Fruit fly (Drosophila melanogaster) whole organism, embryonic: Measurements from ENCODE around the gene CG15880.
A peak's percentile ranks its signal among the peaks of the same experiment; 100 is the strongest.

Experiments
- Atf-2 ChIP-seq: fragments of 200-800 bp; sonication (Bioruptor generic); optimal IDR thresholded peaks from 2 replicates; lab custom pipeline; 2016; ENCODE audit warnings: missing biosample characterization, missing genetic modification characterization
- CG10147 ChIP-seq: fragments of 200-800 bp; sonication (Bioruptor generic); optimal IDR thresholded peaks from 2 replicates; lab custom pipeline; 2019; ENCODE audit warnings: missing biosample characterization, mild to moderate bottlenecking, missing genetic modification characterization, moderate library complexity
- CG12299 ChIP-seq: fragments of 200-800 bp; sonication (Bioruptor generic); optimal IDR thresholded peaks from 2 replicates; lab custom pipeline; 2018; ENCODE audit warnings: missing biosample characterization, mild to moderate bottlenecking, missing genetic modification characterization
- CG12659 ChIP-seq: fragments of 200-800 bp; sonication (Bioruptor generic); optimal IDR thresholded peaks from 3 replicates; lab custom pipeline; 2017; ENCODE audit warnings: mild to moderate bottlenecking, missing biosample characterization, missing genetic modification reagents, missing genetic modification characterization
- CG14050 ChIP-seq: fragments of 200-800 bp; sonication (Bioruptor generic); IDR thresholded peaks from 3 replicates; pipeline ENCODE4 v1.3.6; 2022; ENCODE audit warnings: missing biosample characterization, missing genetic modification characterization
- CG15601 ChIP-seq: fragments of 200-800 bp; sonication (Bioruptor generic); optimal IDR thresholded peaks from 3 replicates; lab custom pipeline; 2019; ENCODE audit warnings: missing biosample characterization, mild to moderate bottlenecking, missing genetic modification characterization, moderate library complexity
- CG17802 ChIP-seq: fragments of 200-800 bp; sonication (Bioruptor generic); optimal IDR thresholded peaks from 2 replicates; lab custom pipeline; 2018; ENCODE audit warnings: missing biosample characterization, mild to moderate bottlenecking, missing genetic modification characterization, moderate library complexity
- CG18619 ChIP-seq: fragments of 200-800 bp; sonication (Bioruptor generic); optimal IDR thresholded peaks from 3 replicates; lab custom pipeline; 2017; ENCODE audit warnings: missing biosample characterization, mild to moderate bottlenecking, missing genetic modification characterization
- CG2116 ChIP-seq: fragments of 200-800 bp; sonication (Bioruptor generic); optimal IDR thresholded peaks from 3 replicates; lab custom pipeline; 2018; ENCODE audit warnings: missing biosample characterization, mild to moderate bottlenecking, missing genetic modification characterization
- CG2199 ChIP-seq: fragments of 200-800 bp; sonication (Bioruptor generic); IDR thresholded peaks from 3 replicates; pipeline ENCODE4 v1.3.6; 2022; ENCODE audit warnings: missing biosample characterization, missing genetic modification characterization
- CG2678 ChIP-seq: fragments of 200-800 bp; sonication (Bioruptor generic); optimal IDR thresholded peaks from 3 replicates; lab custom pipeline; 2019; ENCODE audit warnings: missing biosample characterization, mild to moderate bottlenecking, missing genetic modification characterization, moderate library complexity
- CG31388 ChIP-seq: fragments of 200-800 bp; sonication (Bioruptor generic); optimal IDR thresholded peaks from 2 replicates; lab custom pipeline; 2016; ENCODE audit warnings: missing biosample characterization, missing genetic modification characterization
- CG33213 ChIP-seq: fragments of 200-800 bp; sonication (Bioruptor generic); optimal IDR thresholded peaks from 3 replicates; lab custom pipeline; 2016; ENCODE audit warnings: missing biosample characterization, missing genetic modification characterization
- CG34376 ChIP-seq: fragments of 200-800 bp; sonication (Bioruptor generic); optimal IDR thresholded peaks from 2 replicates; lab custom pipeline; 2018; ENCODE audit warnings: missing biosample characterization, mild to moderate bottlenecking, missing genetic modification characterization
- CG43689 ChIP-seq: fragments of 200-800 bp; sonication (Bioruptor generic); IDR thresholded peaks from 2 replicates; pipeline ENCODE4 v1.3.6; 2022; ENCODE audit warnings: missing biosample characterization, missing genetic modification characterization
- CG4404 ChIP-seq: fragments of 200-800 bp; sonication (Bioruptor generic); IDR thresholded peaks from 2 replicates; pipeline ENCODE4 v1.3.6; 2022; ENCODE audit warnings: missing biosample characterization, missing genetic modification characterization
- CG6272 ChIP-seq: fragments of 200-800 bp; sonication (Bioruptor generic); IDR thresholded peaks from 2 replicates; pipeline ENCODE4 v1.3.6; 2022; ENCODE audit warnings: missing biosample characterization, missing genetic modification characterization
- CG6683 ChIP-seq: fragments of 200-800 bp; sonication (Bioruptor generic); optimal IDR thresholded peaks from 2 replicates; lab custom pipeline; 2017; ENCODE audit warnings: missing biosample characterization, mild to moderate bottlenecking, missing genetic modification characterization, missing genetic modification reagents
- CG7745 ChIP-seq: fragments of 200-800 bp; sonication (Bioruptor generic); optimal IDR thresholded peaks from 2 replicates; lab custom pipeline; 2018; ENCODE audit warnings: missing biosample characterization, mild to moderate bottlenecking, missing genetic modification characterization, moderate library complexity
- CG8924 ChIP-seq: fragments of 200-800 bp; optimal IDR thresholded peaks from 3 replicates; lab custom pipeline; 2019; ENCODE audit warnings: missing biosample characterization, mild to moderate bottlenecking, missing genetic modification characterization, moderate library complexity
- CG9727 ChIP-seq: fragments of 200-800 bp; sonication (Bioruptor generic); optimal IDR thresholded peaks from 3 replicates; lab custom pipeline; 2017; ENCODE audit warnings: missing biosample characterization, mild to moderate bottlenecking, missing genetic modification characterization
- D ChIP-seq, 2 experiments: fragments of 200-800 bp in 1 of 2; fragments of >200 bp in 1 of 2; sonication (Bioruptor generic) in 1 of 2; optimal IDR thresholded peaks; 2 replicates in 1 of 2; 3 replicates in 1 of 2; lab custom pipeline; 2017; ENCODE audit warnings: mild to moderate bottlenecking in 1 of 2, missing biosample characterization in 1 of 2, missing genetic modification characterization in 1 of 2, missing genetic modification reagents in 1 of 2
- Dad ChIP-seq: fragments of 200-800 bp; sonication (Bioruptor generic); optimal IDR thresholded peaks from 3 replicates; lab custom pipeline; 2016; ENCODE audit warnings: missing biosample characterization, missing genetic modification characterization
- Gsc ChIP-seq: fragments of 200-800 bp; sonication (Bioruptor generic); IDR thresholded peaks from 2 replicates; pipeline ENCODE4 v1.3.6; 2022; ENCODE audit warnings: missing biosample characterization, missing genetic modification characterization
- Hr51 ChIP-seq, 2 experiments: fragments of 200-800 bp; sonication (Bioruptor generic); optimal IDR thresholded peaks; 2 replicates in 1 of 2; 3 replicates in 1 of 2; lab custom pipeline; 2016 to 2018; ENCODE audit warnings: missing biosample characterization in 2 of 2, missing genetic modification characterization in 2 of 2, mild to moderate bottlenecking in 1 of 2, moderate library complexity in 1 of 2
- Hsf ChIP-seq: fragments of 200-800 bp; sonication (Bioruptor generic); optimal IDR thresholded peaks from 3 replicates; lab custom pipeline; 2016; ENCODE audit warnings: missing biosample characterization, missing genetic modification characterization
- Max ChIP-seq: fragments of 200-800 bp; sonication (Bioruptor generic); optimal IDR thresholded peaks from 2 replicates; lab custom pipeline; 2016; ENCODE audit warnings: missing biosample characterization, mild to moderate bottlenecking, missing genetic modification characterization
- Neu2 ChIP-seq: fragments of 200-800 bp; sonication (Bioruptor generic); optimal IDR thresholded peaks from 3 replicates; lab custom pipeline; 2016; ENCODE audit warnings: missing biosample characterization, missing genetic modification characterization, borderline replicate concordance
- Sox102F ChIP-seq: fragments of 200-800 bp; sonication (Bioruptor generic); optimal IDR thresholded peaks from 2 replicates; lab custom pipeline; 2018; ENCODE audit warnings: missing biosample characterization, mild to moderate bottlenecking, missing genetic modification characterization, moderate library complexity
- ci ChIP-seq: fragments of 200-800 bp; sonication (Bioruptor generic); IDR thresholded peaks from 3 replicates; pipeline ENCODE4 v1.3.6; 2022; ENCODE audit warnings: missing biosample characterization, missing genetic modification characterization
- corto ChIP-seq: fragments of 200-800 bp; sonication (Bioruptor generic); optimal IDR thresholded peaks from 2 replicates; lab custom pipeline; 2016; ENCODE audit warnings: missing biosample characterization, mild to moderate bottlenecking, missing genetic modification characterization, moderate library complexity
- cwo ChIP-seq: fragments of 200-800 bp; sonication (Bioruptor generic); optimal IDR thresholded peaks from 3 replicates; lab custom pipeline; 2017; ENCODE audit warnings: missing biosample characterization, missing genetic modification characterization, mild to moderate bottlenecking, moderate library complexity, missing genetic modification reagents
- dpn ChIP-seq, 2 experiments: fragments of 200-800 bp; sonication (Bioruptor generic); optimal IDR thresholded peaks; 3 replicates each; lab custom pipeline; 2016; ENCODE audit warnings: missing biosample characterization in 2 of 2, missing genetic modification characterization in 2 of 2
- gcm2 ChIP-seq: fragments of 200-800 bp; sonication (Bioruptor generic); optimal IDR thresholded peaks from 2 replicates; lab custom pipeline; 2016; ENCODE audit warnings: missing biosample characterization, missing genetic modification characterization
- grau ChIP-seq: fragments of 200-800 bp; optimal IDR thresholded peaks from 3 replicates; lab custom pipeline; 2019; ENCODE audit warnings: missing biosample characterization, mild to moderate bottlenecking, missing genetic modification characterization, moderate library complexity
- h ChIP-seq: fragments of >200 bp; optimal IDR thresholded peaks from 2 replicates; lab custom pipeline; 2017
- kay ChIP-seq: fragments of 200-800 bp; sonication (Bioruptor generic); optimal IDR thresholded peaks from 2 replicates; lab custom pipeline; 2016; ENCODE audit warnings: missing biosample characterization, missing genetic modification characterization
- kni ChIP-seq: fragments of 200-800 bp; sonication (Bioruptor generic); optimal IDR thresholded peaks from 3 replicates; lab custom pipeline; 2017; ENCODE audit warnings: mild to moderate bottlenecking, missing biosample characterization, missing genetic modification reagents, missing genetic modification characterization
- knrl ChIP-seq: fragments of 200-800 bp; sonication (Bioruptor generic); IDR thresholded peaks from 3 replicates; pipeline ENCODE4 v1.3.6; 2022; ENCODE audit warnings: missing biosample characterization, missing genetic modification characterization; ENCODE audit not compliant: partially characterized antibody
- mld ChIP-seq: fragments of 200-800 bp; sonication (Bioruptor generic); IDR thresholded peaks from 3 replicates; pipeline ENCODE4 v1.3.6; 2022; ENCODE audit warnings: missing biosample characterization, missing genetic modification characterization; ENCODE audit not compliant: partially characterized antibody
- nerfin-1 ChIP-seq: fragments of 200-800 bp; sonication (Bioruptor generic); optimal IDR thresholded peaks from 3 replicates; lab custom pipeline; 2019; ENCODE audit warnings: missing biosample characterization, mild to moderate bottlenecking, missing genetic modification characterization, moderate library complexity
- org-1 ChIP-seq: fragments of 200-800 bp; sonication (Bioruptor generic); optimal IDR thresholded peaks from 2 replicates; lab custom pipeline; 2017; ENCODE audit warnings: missing biosample characterization, missing genetic modification characterization
- phol ChIP-seq: fragments of 200-800 bp; sonication (Bioruptor generic); optimal IDR thresholded peaks from 3 replicates; lab custom pipeline; 2018; ENCODE audit warnings: missing biosample characterization, mild to moderate bottlenecking, missing genetic modification characterization, moderate library complexity
- so ChIP-seq: fragments of 200-800 bp; sonication (Bioruptor generic); IDR thresholded peaks from 3 replicates; pipeline ENCODE4 v1.3.6; 2022; ENCODE audit warnings: missing biosample characterization, missing genetic modification characterization
- ssp ChIP-seq: fragments of 200-800 bp; sonication (Bioruptor generic); IDR thresholded peaks from 2 replicates; pipeline ENCODE4 v1.3.6; 2022; ENCODE audit warnings: missing biosample characterization, missing genetic modification characterization
- tin ChIP-seq: fragments of 200-800 bp; sonication (Bioruptor generic); optimal IDR thresholded peaks from 3 replicates; lab custom pipeline; 2016; ENCODE audit warnings: missing biosample characterization, missing genetic modification characterization
- tna ChIP-seq: fragments of 200-800 bp; sonication (Bioruptor generic); IDR thresholded peaks from 2 replicates; pipeline ENCODE4 v1.3.6; 2022; ENCODE audit warnings: missing biosample characterization, missing genetic modification characterization; ENCODE audit not compliant: partially characterized antibody
- trem ChIP-seq: fragments of 200-800 bp; optimal IDR thresholded peaks from 3 replicates; lab custom pipeline; 2019; ENCODE audit warnings: missing biosample characterization, mild to moderate bottlenecking, missing genetic modification characterization, moderate library complexity

Gene CG15880

dm6 chr2L:827516-828362 lies 10.0 kb upstream of the CG15880 start (continued):
- TF ChIP-seq org-1 (GFP tag; lab: Kevin White, UChicago) (peak; percentile 46), CG34376 (GFP tag; lab: Kevin White, UChicago) (no peak), Hsf (GFP tag; lab: Kevin White, UChicago) (peak; percentile 50), CG6272 (no peak), CG2116 (GFP tag; lab: Kevin White, UChicago) (peak; percentile 0), kni (GFP tag; lab: Kevin White, UChicago) (peak; percentile 15), Dad (GFP tag; lab: Kevin White, UChicago) (no peak), nerfin-1 (tag; lab: Kevin White, UChicago) (peak; percentile 33), CG15601 (peak; percentile 27), Max (GFP tag; lab: Kevin White, UChicago) (no peak), Atf-2 (GFP tag; lab: Kevin White, UChicago) (peak; percentile 47), CG2199 (GFP tag; lab: Robert Waterston, UW) (peak; percentile 31; the same call in 1 of the 3 replicates), tna (GFP tag; lab: Robert Waterston, UW) (no peak), knrl (no peak), CG12659 (GFP tag; lab: Kevin White, UChicago) (peak; percentile 17), CG4404 (GFP tag; lab: Robert Waterston, UW) (no peak), dpn (GFP tag; optimal IDR thresholded peaks at IDR 0.05; lab: Kevin White, UChicago) (peak in 1 of 2 experiments; percentile 31), CG17802 (tag; lab: Kevin White, UChicago) (peak; percentile 16), h (lab: Kevin White, UChicago) (no peak), CG10147 (GFP tag; lab: Kevin White, UChicago) (no peak), ci (GFP tag; lab: Robert Waterston, UW) (peak; percentile 70), CG31388 (GFP tag; lab: Kevin White, UChicago) (no peak), Hr51 (GFP tag; optimal IDR thresholded peaks at IDR 0.05; lab: Kevin White, UChicago) (no peak), Sox102F (GFP tag; lab: Kevin White, UChicago) (peak; percentile 90), mld (GFP tag; lab: Robert Waterston, UW) (no peak), tin (GFP tag; lab: Kevin White, UChicago) (peak; percentile 15), cwo (peak; percentile 26), Neu2 (GFP tag; lab: Kevin White, UChicago) (no peak), CG43689 (0 out of 2 replicates have a peak, but pooled peaks have one; percentile 25), gcm2 (no peak), CG33213 (no peak), grau (tag; lab: Kevin White, UChicago) (peak; percentile 18), CG14050 (GFP tag; lab: Robert Waterston, UW) (no peak; the same call in 2 of the 3 replicates), CG7745 (tag; lab: Kevin White, UChicago) (no peak), CG9727 (GFP tag; lab: Kevin White, UChicago) (peak; percentile 11), CG2678 (tag; lab: Kevin White, UChicago) (peak; percentile 47), CG12299 (tag; lab: Kevin White, UChicago) (peak; percentile 26), phol (peak; percentile 52), D (optimal IDR thresholded peaks at IDR 0.05; lab: Kevin White, UChicago) (no peak), D (GFP tag; optimal IDR thresholded peaks at IDR 0.05; lab: Kevin White, UChicago) (peak; percentile 62), so (0 out of 3 replicates have a peak, but pooled peaks have one; percentile 11), CG6683 (GFP tag; lab: Kevin White, UChicago) (no peak), trem (tag; lab: Kevin White, UChicago) (peak; percentile 8), corto (GFP tag; lab: Kevin White, UChicago) (no peak), ssp (GFP tag; lab: Robert Waterston, UW) (no peak), kay (GFP tag; lab: Kevin White, UChicago) (no peak), Gsc (no peak), CG8924 (tag; lab: Kevin White, UChicago) (peak; percentile 59), CG18619 (GFP tag; lab: Kevin White, UChicago) (peak; percentile 9)
